Worm (Caenorhabditis elegans) whole organism, young adult: ENCODE measurements around the gene dnj-5.

Experiments
- C06A6.2 ChIP-seq: fragments of 200-800 bp; sonication (Bioruptor generic); conservative IDR thresholded peaks from 2 replicates; pipeline ENCODE4 v1.3.6; 2022; ENCODE audit warnings: missing genetic modification characterization, missing compliant biosample characterization
- ama-1 ChIP-seq, 3 experiments: fragments of 150-350 bp in 1 of 3; sonication (generic microtip) in 2 of 3; optimal IDR thresholded peaks; 2 replicates each; lab custom pipeline; 2014 to 2018; ENCODE audit warnings: missing biosample characterization in 2 of 3, missing genetic modification characterization in 2 of 3, missing genetic modification reagents in 2 of 3
- aptf-2 ChIP-seq: fragments of 200-800 bp; sonication (Bioruptor generic); conservative IDR thresholded peaks from 2 replicates; pipeline ENCODE4 v1.3.6; 2022; ENCODE audit warnings: missing genetic modification reagents, missing genetic modification characterization, missing compliant biosample characterization
- ceh-58 ChIP-seq: fragments of 200-800 bp; sonication (Bioruptor generic); IDR thresholded peaks from 2 replicates; pipeline ENCODE4 v1.3.6; 2022; ENCODE audit warnings: missing genetic modification characterization, missing compliant biosample characterization
- lin-35 ChIP-seq, 3 experiments: fragments of 150-350 bp in 2 of 3; sonication (generic microtip) in 1 of 3; optimal IDR thresholded peaks; 2 replicates each; lab custom pipeline; 2014 to 2018; ENCODE audit warnings: missing biosample characterization in 3 of 3, missing genetic modification characterization in 3 of 3, missing genetic modification reagents in 3 of 3
- nfya-1 ChIP-seq: sonication (generic microtip); optimal IDR thresholded peaks from 2 replicates; lab custom pipeline; 2017; ENCODE audit warnings: antibody characterized with exemption, missing compliant biosample characterization, missing genetic modification characterization, borderline replicate concordance; ENCODE audit not compliant: insufficient read depth
- tlf-1 ChIP-seq: fragments of 200-800 bp; sonication (Bioruptor generic); optimal IDR thresholded peaks from 2 replicates; lab custom pipeline; 2018; ENCODE audit warnings: mild to moderate bottlenecking, missing genetic modification characterization, missing compliant biosample characterization

DNA sequence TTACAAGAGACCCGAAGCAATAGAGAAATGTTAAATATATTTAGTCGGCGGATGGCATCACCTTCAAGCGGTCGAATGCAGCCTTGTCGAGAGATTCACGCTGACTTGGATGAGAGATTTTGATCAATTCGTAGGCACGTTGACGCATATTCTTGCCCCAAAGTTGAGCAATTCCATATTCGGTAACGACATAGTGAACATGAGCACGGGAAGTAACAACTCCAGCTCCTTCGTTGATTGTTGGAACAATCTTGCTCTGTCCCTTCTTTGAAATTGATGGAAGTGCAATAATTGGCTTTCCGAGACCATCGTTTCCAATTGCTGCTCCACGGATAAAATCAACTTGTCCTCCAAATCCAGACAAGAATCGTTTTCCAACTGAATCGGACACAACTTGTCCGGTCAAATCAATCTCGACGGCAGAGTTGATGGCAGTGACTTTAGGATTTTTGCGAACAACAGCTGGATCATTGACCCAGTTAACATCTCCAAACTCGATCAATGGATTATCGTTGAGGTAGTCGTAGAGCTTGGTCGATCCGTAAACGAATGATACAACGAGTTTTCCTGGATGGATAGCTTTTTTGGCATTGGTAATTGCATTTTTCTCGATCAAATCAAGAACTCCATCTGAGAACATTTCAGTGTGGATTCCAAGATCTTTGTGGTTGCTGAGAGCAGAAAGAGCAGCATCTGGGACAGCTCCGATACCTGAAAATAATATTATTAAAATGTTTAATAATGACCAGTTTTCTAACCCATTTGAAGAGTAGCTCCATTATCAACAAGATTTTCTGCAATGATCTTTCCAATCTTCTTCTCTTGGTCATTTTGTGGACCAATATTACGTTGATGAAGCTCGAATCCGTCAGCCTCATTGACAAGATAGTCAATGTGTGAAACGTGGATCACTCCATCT is 30.8 kb upstream of the dnj-5 start:
- TF ChIP-seq nfya-1 = no peak
- TF ChIP-seq aptf-2 (GFP tag; lab: Robert Waterston, UW) = no peak
- no peak for TF ChIP-seq C06A6.2
- TF ChIP-seq ama-1 (optimal IDR thresholded peaks at IDR 0.05; lab: Kevin White, UChicago) = peak; percentile 88
- no peak for TF ChIP-seq ama-1 (GFP tag; optimal IDR thresholded peaks at IDR 0.05; lab: Kevin White, UChicago)
- TF ChIP-seq tlf-1 (GFP tag; lab: Kevin White, UChicago) = no peak
- peak in 1 of 3 experiments; percentile 46 for TF ChIP-seq lin-35 (GFP tag; optimal IDR thresholded peaks at IDR 0.05; lab: Kevin White, UChicago)
- TF ChIP-seq ceh-58 (GFP tag; lab: Robert Waterston, UW) = no peak
